Fruit fly (Drosophila melanogaster): ENCODE results near the gene zpg.

Gene zpg

DNA sequence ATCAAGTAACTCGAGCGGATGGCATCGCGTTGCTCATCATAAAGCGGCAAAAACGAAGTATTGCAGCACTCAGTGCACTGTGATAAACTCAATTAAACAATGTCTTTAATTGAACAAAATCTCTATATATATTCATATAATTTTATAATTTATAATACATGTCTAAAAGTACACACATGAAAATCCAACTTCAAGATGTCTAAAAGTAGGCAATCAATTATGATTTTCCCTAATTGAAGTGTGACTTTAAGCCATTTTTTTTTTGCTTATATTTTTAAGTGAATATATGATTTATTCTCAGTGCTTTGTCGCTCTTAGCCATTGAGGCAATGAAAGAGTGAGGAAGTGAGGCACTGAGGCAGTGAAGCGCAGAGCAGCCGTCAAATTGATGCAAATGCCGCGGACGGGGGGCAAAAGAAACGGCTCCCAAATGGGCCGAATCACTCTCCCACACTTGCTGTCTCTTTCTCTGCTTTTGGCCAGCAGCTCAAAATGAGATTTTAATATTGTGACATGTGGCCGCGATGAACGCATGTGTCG, 28.4 kb downstream of the zpg start (continued):
- TF ChIP-seq Myb (GFP tag; optimal IDR thresholded peaks at IDR 0.05) (no peak), nmo (GFP tag; optimal IDR thresholded peaks at IDR 0.05) (peak; percentile 17), sens (GFP tag) (peak; percentile 11), Hr51 (GFP tag; optimal IDR thresholded peaks at IDR 0.05) (peak in 1 of 2 experiments; percentile 32), CG11247 (GFP tag; IDR thresholded peaks at IDR 0.05) (no peak), Atf3 (GFP tag; optimal IDR thresholded peaks at IDR 0.05) (no peak), ash1 (GFP tag; optimal IDR thresholded peaks at IDR 0.05) (no peak), ATbp (GFP tag; optimal IDR thresholded peaks at IDR 0.05) (peak; percentile 12), fd96Cb (tag; optimal IDR thresholded peaks at IDR 0.05) (peak; percentile 10), h (optimal IDR thresholded peaks at IDR 0.05) (no peak), dmrt99B (tag; optimal IDR thresholded peaks at IDR 0.05) (peak; percentile 46), Antp (GFP tag; optimal IDR thresholded peaks at IDR 0.05) (no peak), CG10654 (GFP tag; optimal IDR thresholded peaks at IDR 0.05) (no peak), psq (GFP tag; optimal IDR thresholded peaks at IDR 0.05) (no peak), BEAF-32 (GFP tag; optimal IDR thresholded peaks at IDR 0.05) (no peak)

DNA sequence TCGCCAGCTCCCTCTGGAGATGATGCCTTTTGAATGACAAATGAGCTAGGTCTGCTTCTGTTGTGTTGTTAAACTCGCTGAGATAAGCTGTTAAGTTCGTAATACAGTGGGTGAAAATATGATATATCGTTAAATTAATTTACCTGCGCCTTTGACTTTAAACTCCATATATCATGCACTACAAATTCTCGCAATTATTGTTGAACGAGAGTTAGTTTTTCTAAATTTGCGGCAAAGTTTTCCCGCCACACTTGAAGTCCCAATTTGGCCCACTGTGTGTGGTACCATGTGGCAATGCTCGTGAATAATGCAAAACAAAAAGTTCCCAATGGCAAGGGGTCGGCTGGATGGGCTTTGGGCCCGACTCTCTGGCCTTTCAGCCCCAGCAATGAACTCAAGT, 29.1 kb downstream of the zpg start:
- TF ChIP-seq CG15073 (GFP tag; optimal IDR thresholded peaks at IDR 0.05) (no peak), CkIIα-i1 (GFP tag; IDR thresholded peaks at IDR 0.05) (0 out of 2 replicates have a peak, but pooled peaks have one; percentile 18), gsb-n (tag; optimal IDR thresholded peaks at IDR 0.05) (no peak), gt (GFP tag; IDR thresholded peaks at IDR 0.05) (no peak), CG31365 (tag; optimal IDR thresholded peaks at IDR 0.05) (peak; percentile 44), ara (GFP tag; IDR thresholded peaks at IDR 0.05) (peak; percentile 48; the same call in 1 of the 2 replicates), YL-1 (GFP tag; optimal IDR thresholded peaks at IDR 0.05) (no peak), BEAF-32 (GFP tag; optimal IDR thresholded peaks at IDR 0.05) (no peak), HmgD (GFP tag; optimal IDR thresholded peaks at IDR 0.05) (no peak), bab2 (GFP tag; optimal IDR thresholded peaks at IDR 0.05) (peak; percentile 54), CG13296 (GFP tag; optimal IDR thresholded peaks at IDR 0.05) (peak; percentile 57), CG2120 (GFP tag; optimal IDR thresholded peaks at IDR 0.05) (peak; percentile 65), CG18619 (GFP tag; optimal IDR thresholded peaks at IDR 0.05) (peak; percentile 25), CG4360 (GFP tag; IDR thresholded peaks at IDR 0.05) (no peak), CG18011 (GFP tag; optimal IDR thresholded peaks at IDR 0.05) (no peak), Bdp1 (GFP tag; optimal IDR thresholded peaks at IDR 0.05) (peak; percentile 22), Sox100B (GFP tag; optimal IDR thresholded peaks at IDR 0.05) (peak; percentile 50), E2f1 (GFP tag; IDR thresholded peaks at IDR 0.05) (peak; percentile 62), grn (GFP tag; optimal IDR thresholded peaks at IDR 0.05) (no peak), CG8359 (GFP tag; optimal IDR thresholded peaks at IDR 0.05; ENCODE audit: borderline replicate concordance) (no peak), nau (GFP tag; optimal IDR thresholded peaks at IDR 0.05) (peak; percentile 30), CG2199 (GFP tag; IDR thresholded peaks at IDR 0.05) (no peak), run (tag; optimal IDR thresholded peaks at IDR 0.05) (no peak), CoRest (tag; optimal IDR thresholded peaks at IDR 0.05) (peak; percentile 55), seq (GFP tag; IDR thresholded peaks at IDR 0.05) (peak; percentile 65), pfk (GFP tag; optimal IDR thresholded peaks at IDR 0.05) (no peak), CG12769 (tag; optimal IDR thresholded peaks at IDR 0.05) (peak; percentile 85), CG43689 (GFP tag; IDR thresholded peaks at IDR 0.05) (0 out of 2 replicates have a peak, but pooled peaks have one; percentile 28), chm (GFP tag; IDR thresholded peaks at IDR 0.05) (no peak), dmrt11E (tag; optimal IDR thresholded peaks at IDR 0.05) (no peak), tin (GFP tag; optimal IDR thresholded peaks at IDR 0.05) (peak; percentile 51), schlank (tag; optimal IDR thresholded peaks at IDR 0.05) (no peak), CG9609 (GFP tag; optimal IDR thresholded peaks at IDR 0.05) (peak; percentile 54), sens (GFP tag) (peak; percentile 93), ken (GFP tag; IDR thresholded peaks at IDR 0.05) (peak; percentile 63; the same call in 1 of the 3 replicates), bowl (GFP tag; IDR thresholded peaks at IDR 0.05) (peak; percentile 54; the same call in 1 of the 2 replicates), ab (GFP tag; optimal IDR thresholded peaks at IDR 0.05) (no peak)

All from whole organism, embryonic.